Fruit fly (Drosophila melanogaster) whole organism, embryonic: ENCODE measurements around the gene CG8176.

Experiments used
- Abd-B ChIP-seq: fragments of 200-800 bp; sonication (Bioruptor generic); optimal IDR thresholded peaks from 2 replicates; lab custom pipeline; 2018; ENCODE audit warnings: missing biosample characterization, mild to moderate bottlenecking, missing genetic modification characterization, moderate library complexity
- BEAF-32 ChIP-seq: fragments of 200-800 bp; sonication (Bioruptor generic); optimal IDR thresholded peaks from 3 replicates; lab custom pipeline; 2017; ENCODE audit warnings: missing biosample characterization, missing genetic modification characterization, mild to moderate bottlenecking, moderate library complexity, missing genetic modification reagents
- Bgb ChIP-seq: fragments of 200-800 bp; sonication (Bioruptor generic); IDR thresholded peaks from 2 replicates; pipeline ENCODE4 v1.3.6; 2022; ENCODE audit warnings: missing biosample characterization, missing genetic modification characterization; ENCODE audit not compliant: partially characterized antibody
- CG1024 ChIP-seq: fragments of 200-800 bp; sonication (Bioruptor generic); IDR thresholded peaks from 2 replicates; pipeline ENCODE4 v1.3.6; 2022; ENCODE audit warnings: missing biosample characterization, missing genetic modification characterization
- CG10321 ChIP-seq: fragments of 200-800 bp; sonication (Bioruptor generic); IDR thresholded peaks from 2 replicates; pipeline ENCODE4 v1.3.6; 2022; ENCODE audit warnings: missing biosample characterization, missing genetic modification characterization
- CG10462 ChIP-seq: fragments of 200-800 bp; sonication (Bioruptor generic); optimal IDR thresholded peaks from 2 replicates; lab custom pipeline; 2016; ENCODE audit warnings: missing biosample characterization, missing genetic modification characterization
- CG10543 ChIP-seq: fragments of 200-800 bp; sonication (Bioruptor generic); optimal IDR thresholded peaks from 3 replicates; lab custom pipeline; 2017; ENCODE audit warnings: missing biosample characterization, mild to moderate bottlenecking, missing genetic modification characterization, moderate library complexity
- CG11456 ChIP-seq: fragments of 200-800 bp; sonication (Bioruptor generic); IDR thresholded peaks from 3 replicates; pipeline ENCODE4 v1.3.6; 2022; ENCODE audit warnings: missing biosample characterization, missing genetic modification characterization
- CG13624 ChIP-seq: fragments of 200-800 bp; sonication (Bioruptor generic); optimal IDR thresholded peaks from 2 replicates; lab custom pipeline; 2016; ENCODE audit warnings: missing biosample characterization, missing genetic modification characterization
- CG13894 ChIP-seq: fragments of 200-800 bp; sonication (Bioruptor generic); optimal IDR thresholded peaks from 3 replicates; lab custom pipeline; 2018; ENCODE audit warnings: missing biosample characterization, mild to moderate bottlenecking, missing genetic modification characterization, moderate library complexity
- CG2120 ChIP-seq: fragments of 200-800 bp; sonication (Bioruptor generic); optimal IDR thresholded peaks from 3 replicates; lab custom pipeline; 2016; ENCODE audit warnings: missing biosample characterization, missing genetic modification characterization
- CG2199 ChIP-seq: fragments of 200-800 bp; sonication (Bioruptor generic); IDR thresholded peaks from 3 replicates; pipeline ENCODE4 v1.3.6; 2022; ENCODE audit warnings: missing biosample characterization, missing genetic modification characterization
- CG2712 ChIP-seq: fragments of 200-800 bp; optimal IDR thresholded peaks from 3 replicates; lab custom pipeline; 2019; ENCODE audit warnings: missing biosample characterization, mild to moderate bottlenecking, missing genetic modification characterization, moderate library complexity
- CG32767 ChIP-seq: fragments of 200-800 bp; sonication (Bioruptor generic); IDR thresholded peaks from 2 replicates; pipeline ENCODE4 v1.3.6; 2022; ENCODE audit warnings: missing biosample characterization, missing genetic modification characterization
- CG34422 ChIP-seq: fragments of 200-800 bp; sonication (Bioruptor generic); IDR thresholded peaks from 3 replicates; pipeline ENCODE4 v1.3.6; 2022; ENCODE audit warnings: missing biosample characterization, missing genetic modification characterization
- CG3838 ChIP-seq: fragments of 200-800 bp; sonication (Bioruptor generic); optimal IDR thresholded peaks from 3 replicates; lab custom pipeline; 2016; ENCODE audit warnings: missing biosample characterization, missing genetic modification characterization
- CG42726 ChIP-seq: fragments of 200-800 bp; sonication (Bioruptor generic); IDR thresholded peaks from 2 replicates; pipeline ENCODE4 v1.3.6; 2022; ENCODE audit warnings: missing biosample characterization, missing genetic modification characterization; ENCODE audit not compliant: partially characterized antibody
- CG5953 ChIP-seq: fragments of 200-800 bp; sonication (Bioruptor generic); IDR thresholded peaks from 2 replicates; pipeline ENCODE4 v1.3.6; 2022; ENCODE audit warnings: missing biosample characterization, missing genetic modification characterization
- CG6765 ChIP-seq: fragments of 200-800 bp; sonication (Bioruptor generic); optimal IDR thresholded peaks from 3 replicates; lab custom pipeline; 2017; ENCODE audit warnings: missing biosample characterization, mild to moderate bottlenecking, missing genetic modification characterization
- CG6854 ChIP-seq: fragments of 200-800 bp; sonication (Bioruptor generic); optimal IDR thresholded peaks from 3 replicates; lab custom pipeline; 2017; ENCODE audit warnings: missing biosample characterization, mild to moderate bottlenecking, missing genetic modification characterization
- CG8924 ChIP-seq: fragments of 200-800 bp; optimal IDR thresholded peaks from 3 replicates; lab custom pipeline; 2019; ENCODE audit warnings: missing biosample characterization, mild to moderate bottlenecking, missing genetic modification characterization, moderate library complexity
- CG9876 ChIP-seq: fragments of 200-800 bp; sonication (Bioruptor generic); optimal IDR thresholded peaks from 2 replicates; lab custom pipeline; 2016; ENCODE audit warnings: missing biosample characterization, missing genetic modification characterization
- CHES-1-like ChIP-seq: fragments of 200-800 bp; sonication (Bioruptor generic); optimal IDR thresholded peaks from 2 replicates; lab custom pipeline; 2016; ENCODE audit warnings: missing biosample characterization, missing genetic modification characterization
- E2f1 ChIP-seq: fragments of 200-800 bp; sonication (Bioruptor generic); IDR thresholded peaks from 2 replicates; pipeline ENCODE4 v1.3.6; 2022; ENCODE audit warnings: missing biosample characterization, missing genetic modification characterization
- Eip74EF ChIP-seq, 2 experiments: fragments of 200-800 bp in 1 of 2; fragments of >200 bp in 1 of 2; sonication (Bioruptor generic) in 1 of 2; optimal IDR thresholded peaks; 2 replicates each; lab custom pipeline; 2017 to 2019; ENCODE audit warnings: missing biosample characterization in 2 of 2, missing genetic modification characterization in 2 of 2, mild to moderate bottlenecking in 1 of 2, moderate library complexity in 1 of 2
- H15 ChIP-seq: fragments of 200-800 bp; sonication (Bioruptor generic); IDR thresholded peaks from 3 replicates; pipeline ENCODE4 v1.3.6; 2022; ENCODE audit warnings: missing biosample characterization, missing genetic modification characterization
- HLH4C ChIP-seq: fragments of 200-800 bp; sonication (Bioruptor generic); IDR thresholded peaks from 3 replicates; pipeline ENCODE4 v1.3.6; 2022; ENCODE audit warnings: missing biosample characterization, missing genetic modification characterization; ENCODE audit not compliant: partially characterized antibody
- MESR4 ChIP-seq: fragments of 200-800 bp; sonication (Bioruptor generic); optimal IDR thresholded peaks from 2 replicates; lab custom pipeline; 2018; ENCODE audit warnings: missing biosample characterization, mild to moderate bottlenecking, missing genetic modification characterization, moderate library complexity
- Mad ChIP-seq: fragments of 200-800 bp; sonication (Bioruptor generic); optimal IDR thresholded peaks from 2 replicates; lab custom pipeline; 2016; ENCODE audit warnings: missing biosample characterization, missing genetic modification characterization
- Med ChIP-seq: fragments of 200-800 bp; sonication (Bioruptor generic); peaks from one replicate; lab custom pipeline; 2016; ENCODE audit warnings: missing biosample characterization, missing genetic modification characterization, mild to moderate bottlenecking, inconsistent platforms, moderate library complexity
- Mes4 ChIP-seq: fragments of 200-800 bp; sonication (Bioruptor generic); optimal IDR thresholded peaks from 2 replicates; lab custom pipeline; 2016; ENCODE audit warnings: missing biosample characterization, missing genetic modification characterization
- Opbp ChIP-seq: fragments of 200-800 bp; sonication (Bioruptor generic); IDR thresholded peaks from 3 replicates; pipeline ENCODE4 v1.3.6; 2022; ENCODE audit warnings: missing biosample characterization, missing genetic modification characterization; ENCODE audit not compliant: partially characterized antibody
- Optix ChIP-seq: fragments of 200-800 bp; sonication (Bioruptor generic); IDR thresholded peaks from 3 replicates; pipeline ENCODE4 v1.3.6; 2022; ENCODE audit warnings: missing biosample characterization, missing genetic modification characterization
- Scr ChIP-seq: fragments of 200-800 bp; sonication (Bioruptor generic); IDR thresholded peaks from 2 replicates; pipeline ENCODE4 v1.3.6; 2022; ENCODE audit warnings: missing biosample characterization, missing genetic modification characterization; ENCODE audit not compliant: partially characterized antibody
- Stat92E ChIP-seq, 3 experiments: fragments of >200 bp in 2 of 3; fragments of 200-800 bp in 1 of 3; sonication (Bioruptor generic) in 1 of 3; optimal IDR thresholded peaks; 2 replicates each; lab custom pipeline; 2017 to 2019; ENCODE audit warnings: missing biosample characterization in 3 of 3, missing genetic modification characterization in 3 of 3, mild to moderate bottlenecking in 1 of 3, moderate library complexity in 1 of 3
- bbx ChIP-seq: fragments of 200-800 bp; sonication (Bioruptor generic); IDR thresholded peaks from 2 replicates; pipeline ENCODE4 v1.3.6; 2022; ENCODE audit warnings: missing biosample characterization, missing genetic modification characterization; ENCODE audit not compliant: partially characterized antibody
- bigmax ChIP-seq: fragments of 200-800 bp; sonication (Bioruptor generic); optimal IDR thresholded peaks from 2 replicates; lab custom pipeline; 2018; ENCODE audit warnings: missing biosample characterization, mild to moderate bottlenecking, missing genetic modification characterization
- fd102C ChIP-seq: fragments of 200-800 bp; sonication (Bioruptor generic); optimal IDR thresholded peaks from 2 replicates; lab custom pipeline; 2018; ENCODE audit warnings: missing biosample characterization, mild to moderate bottlenecking, missing genetic modification characterization, moderate library complexity
- grau ChIP-seq: fragments of 200-800 bp; optimal IDR thresholded peaks from 3 replicates; lab custom pipeline; 2019; ENCODE audit warnings: missing biosample characterization, mild to moderate bottlenecking, missing genetic modification characterization, moderate library complexity
- her ChIP-seq: fragments of 200-800 bp; sonication (Bioruptor generic); optimal IDR thresholded peaks from 2 replicates; lab custom pipeline; 2016; ENCODE audit warnings: missing biosample characterization, missing genetic modification characterization
- lilli ChIP-seq: fragments of 200-800 bp; sonication (Bioruptor generic); optimal IDR thresholded peaks from 3 replicates; lab custom pipeline; 2016; ENCODE audit warnings: missing biosample characterization, missing genetic modification characterization
- onecut ChIP-seq: fragments of 200-800 bp; sonication (Bioruptor generic); IDR thresholded peaks from 2 replicates; pipeline ENCODE4 v1.3.6; 2022; ENCODE audit warnings: missing biosample characterization, missing genetic modification characterization
- otp ChIP-seq: fragments of 200-800 bp; sonication (Bioruptor generic); IDR thresholded peaks from 3 replicates; pipeline ENCODE4, ENCODE4 v1.3.6; 2022; ENCODE audit warnings: missing biosample characterization, missing genetic modification characterization
- p53 ChIP-seq: fragments of 200-800 bp; sonication (Bioruptor generic); optimal IDR thresholded peaks from 2 replicates; lab custom pipeline; 2016; ENCODE audit warnings: missing biosample characterization, missing genetic modification characterization
- phol ChIP-seq: fragments of 200-800 bp; sonication (Bioruptor generic); optimal IDR thresholded peaks from 3 replicates; lab custom pipeline; 2018; ENCODE audit warnings: missing biosample characterization, mild to moderate bottlenecking, missing genetic modification characterization, moderate library complexity
- scrt ChIP-seq: fragments of 200-800 bp; sonication (Bioruptor generic); optimal IDR thresholded peaks from 2 replicates; lab custom pipeline; 2018; ENCODE audit warnings: missing biosample characterization, mild to moderate bottlenecking, missing genetic modification characterization, moderate library complexity
- sens ChIP-seq: fragments of 200-800 bp; sonication (Bioruptor generic); peaks from one replicate; lab custom pipeline; 2016; ENCODE audit warnings: missing biosample characterization, missing genetic modification characterization
- slbo ChIP-seq: fragments of 200-800 bp; sonication (Bioruptor generic); IDR thresholded peaks from 2 replicates; pipeline ENCODE4 v1.3.6; 2022; ENCODE audit warnings: missing biosample characterization, missing genetic modification characterization
- unc-4 ChIP-seq: fragments of 200-800 bp; sonication (Bioruptor generic); IDR thresholded peaks from 2 replicates; pipeline ENCODE4 v1.3.6; 2022; ENCODE audit warnings: missing biosample characterization, missing genetic modification characterization; ENCODE audit not compliant: partially characterized antibody

CG8176 gene

dm6 chr3R:9502416-9502763, 13.4 kb upstream of the CG8176 start, which contains the start of gene RhoL (continued):
- TF ChIP-seq CG32767 (GFP tag; lab: Robert Waterston, UW) = no peak
- TF ChIP-seq Mad (GFP tag; lab: Kevin White, UChicago) = no peak
- no peak for TF ChIP-seq H15 (GFP tag; lab: Robert Waterston, UW)
- TF ChIP-seq p53 (GFP tag; lab: Kevin White, UChicago) = no peak
- TF ChIP-seq CG3838 (GFP tag; lab: Kevin White, UChicago) = no peak
- TF ChIP-seq lilli (GFP tag; lab: Kevin White, UChicago) = peak; percentile 34
- TF ChIP-seq Opbp (GFP tag; lab: Robert Waterston, UW) = peak; percentile 30; the same call in 1 of the 3 replicates
- no peak for TF ChIP-seq bigmax (GFP tag; lab: Kevin White, UChicago)
- TF ChIP-seq slbo = 0 out of 2 replicates have a peak, but pooled peaks have one; percentile 10
- peak; percentile 54 for TF ChIP-seq CG13624 (GFP tag; lab: Kevin White, UChicago)
- no peak for TF ChIP-seq CG9876 (GFP tag; lab: Kevin White, UChicago)
- no peak for TF ChIP-seq fd102C (GFP tag; lab: Kevin White, UChicago)
- TF ChIP-seq CHES-1-like = peak; percentile 20
- TF ChIP-seq MESR4 (GFP tag; lab: Kevin White, UChicago) = peak; percentile 5
- TF ChIP-seq Stat92E (GFP tag; optimal IDR thresholded peaks at IDR 0.05; lab: Kevin White, UChicago) = peak in 1 of 3 experiments; percentile 49
- TF ChIP-seq CG5953 (GFP tag; lab: Robert Waterston, UW) = 0 out of 2 replicates have a peak, but pooled peaks have one; percentile 8
- no peak for TF ChIP-seq CG10321 (GFP tag; lab: Robert Waterston, UW)
- peak; percentile 33; the same call in 1 of the 2 replicates for TF ChIP-seq onecut (GFP tag; lab: Robert Waterston, UW)
- peak; percentile 44; the same call in 1 of the 2 replicates for TF ChIP-seq unc-4 (GFP tag; lab: Robert Waterston, UW)
- TF ChIP-seq Bgb = peak; percentile 59; the same call in 1 of the 2 replicates
- TF ChIP-seq HLH4C (GFP tag; lab: Robert Waterston, UW) = peak; percentile 50; the same call in 1 of the 3 replicates
- TF ChIP-seq grau (tag; lab: Kevin White, UChicago) = peak; percentile 15
- peak; percentile 88 for TF ChIP-seq Med (GFP tag; lab: Kevin White, UChicago)
- TF ChIP-seq CG6765 (GFP tag; lab: Kevin White, UChicago) = peak; percentile 32
- TF ChIP-seq CG2120 (GFP tag; lab: Kevin White, UChicago) = peak; percentile 12
- peak; percentile 27 for TF ChIP-seq CG2712 (tag; lab: Kevin White, UChicago)
- TF ChIP-seq CG6854 (GFP tag; lab: Kevin White, UChicago) = peak; percentile 49
- no peak; the same call in 1 of the 2 replicates for TF ChIP-seq E2f1
- TF ChIP-seq sens = peak; percentile 83
- TF ChIP-seq Mes4 (GFP tag; lab: Kevin White, UChicago) = no peak
- TF ChIP-seq CG10543 = peak; percentile 81
- peak; percentile 50 for TF ChIP-seq her (GFP tag; lab: Kevin White, UChicago)
- peak; percentile 39; the same call in 1 of the 3 replicates for TF ChIP-seq CG34422 (GFP tag; lab: Robert Waterston, UW)
- no peak for TF ChIP-seq phol (tag; lab: Kevin White, UChicago)
- TF ChIP-seq Eip74EF (GFP tag; optimal IDR thresholded peaks at IDR 0.05; lab: Kevin White, UChicago) = peak in 1 of 2 experiments; percentile 23
- no peak for TF ChIP-seq scrt (GFP tag; lab: Kevin White, UChicago)
- 0 out of 2 replicates have a peak, but pooled peaks have one; percentile 23 for TF ChIP-seq CG1024 (GFP tag; lab: Robert Waterston, UW)
- TF ChIP-seq CG11456 (GFP tag; lab: Robert Waterston, UW) = peak; percentile 6; the same call in 1 of the 3 replicates
- no peak for TF ChIP-seq Optix (GFP tag; lab: Robert Waterston, UW)
- no peak for TF ChIP-seq otp (GFP tag; lab: Robert Waterston, UW)
- peak; percentile 11; the same call in 1 of the 3 replicates for TF ChIP-seq CG2199
- TF ChIP-seq bbx (GFP tag; lab: Robert Waterston, UW) = peak; percentile 70
- TF ChIP-seq Abd-B (GFP tag; lab: Kevin White, UChicago) = no peak
- TF ChIP-seq BEAF-32 = no peak
- 0 out of 2 replicates have a peak, but pooled peaks have one; percentile 28 for TF ChIP-seq Scr (GFP tag; lab: Robert Waterston, UW)
- TF ChIP-seq CG10462 (GFP tag; lab: Kevin White, UChicago) = no peak
- TF ChIP-seq CG8924 = peak; percentile 20
- peak; percentile 18 for TF ChIP-seq CG13894
- peak; percentile 57; the same call in 1 of the 2 replicates for TF ChIP-seq CG42726 (GFP tag; lab: Robert Waterston, UW)
